Fruit fly (Drosophila melanogaster) S2 (cell line): ENCODE measurements around the gene CG45544.

ENCODE experiments used
- CG8478 ChIP-seq: fragments of >200 bp; optimal IDR thresholded peaks from 2 replicates; lab custom pipeline; 2018
- CTCF ChIP-seq, 2 experiments: fragments of >200 bp; optimal IDR thresholded peaks; 2 replicates each; lab custom pipeline; 2018

The CG45544 gene

dm6 chr3R:29277748-29278147, 21.5 kb downstream of the CG45544 start:
- TF ChIP-seq CTCF (optimal IDR thresholded peaks at IDR 0.05; lab: Kevin White, UChicago) (no peak), CG8478 (lab: Kevin White, UChicago) (no peak)

dm6 chr3R:29279557-29280203, 23.4 kb downstream of the CG45544 start:
- TF ChIP-seq CG8478 (lab: Kevin White, UChicago) (no peak), CTCF (optimal IDR thresholded peaks at IDR 0.05; lab: Kevin White, UChicago) (no peak)

dm6 chr3R:29280633-29281572, 24.6 kb downstream of the CG45544 start:
- TF ChIP-seq CTCF (optimal IDR thresholded peaks at IDR 0.05; lab: Kevin White, UChicago) = no peak
- TF ChIP-seq CG8478 (lab: Kevin White, UChicago) = no peak

dm6 chr3R:29282939-29283616, 26.8 kb downstream of the CG45544 start:
- TF ChIP-seq CTCF (optimal IDR thresholded peaks at IDR 0.05; lab: Kevin White, UChicago) (no peak), CG8478 (lab: Kevin White, UChicago) (no peak)

- no peak for TF ChIP-seq CG8478 (lab: Kevin White, UChicago)
- TF ChIP-seq CTCF (optimal IDR thresholded peaks at IDR 0.05; lab: Kevin White, UChicago) = no peak
Measured at dm6 chr3R:29284315-29284714, 28.0 kb downstream of the CG45544 start.

dm6 chr3R:29287320-29287957, 31.2 kb downstream of the CG45544 start:
- TF ChIP-seq CTCF (optimal IDR thresholded peaks at IDR 0.05; lab: Kevin White, UChicago) (no peak), CG8478 (lab: Kevin White, UChicago) (no peak)

dm6 chr3R:29290588-29291530, 34.6 kb downstream of the CG45544 start:
- TF ChIP-seq CTCF (optimal IDR thresholded peaks at IDR 0.05; lab: Kevin White, UChicago) (no peak), CG8478 (lab: Kevin White, UChicago) (no peak)

- no peak for TF ChIP-seq CG8478 (lab: Kevin White, UChicago)
- no peak for TF ChIP-seq CTCF (optimal IDR thresholded peaks at IDR 0.05; lab: Kevin White, UChicago)
Measured at dm6 chr3R:29291932-29292331, 35.6 kb downstream of the CG45544 start.

dm6 chr3R:29293457-29293856, 37.2 kb downstream of the CG45544 start:
- TF ChIP-seq CG8478 (lab: Kevin White, UChicago) = no peak
- TF ChIP-seq CTCF (optimal IDR thresholded peaks at IDR 0.05; lab: Kevin White, UChicago) = no peak

dm6 chr3R:29297080-29297479, 40.8 kb downstream of the CG45544 start, which contains the start of gene CG14506:
TSS of gene CG14506 (minus strand) at chr3R:29297180.
- TF ChIP-seq CTCF (optimal IDR thresholded peaks at IDR 0.05; lab: Kevin White, UChicago) (no peak), CG8478 (lab: Kevin White, UChicago) (no peak)

dm6 chr3R:29297815-29298214, 41.5 kb downstream of the CG45544 start:
- no peak for TF ChIP-seq CTCF (optimal IDR thresholded peaks at IDR 0.05; lab: Kevin White, UChicago)
- TF ChIP-seq CG8478 (lab: Kevin White, UChicago) = no peak

- TF ChIP-seq CG8478 (lab: Kevin White, UChicago) (no peak), CTCF (optimal IDR thresholded peaks at IDR 0.05; lab: Kevin White, UChicago) (no peak)
Measured at dm6 chr3R:29299758-29300437, 43.6 kb downstream of the CG45544 start.

dm6 chr3R:29304094-29304493, 47.8 kb downstream of the CG45544 start:
- TF ChIP-seq CG8478 (lab: Kevin White, UChicago) (no peak), CTCF (optimal IDR thresholded peaks at IDR 0.05; lab: Kevin White, UChicago) (no peak)
